Worm (Caenorhabditis elegans) whole organism, dauer: ENCODE results near the gene srbc-45.

ENCODE experiments used
- unc-62 ChIP-seq: sonication (generic microtip); optimal IDR thresholded peaks from 2 replicates; lab custom pipeline; 2017; ENCODE audit warnings: missing biosample characterization, missing genetic modification reagents, missing genetic modification characterization

Gene srbc-45

DNA sequence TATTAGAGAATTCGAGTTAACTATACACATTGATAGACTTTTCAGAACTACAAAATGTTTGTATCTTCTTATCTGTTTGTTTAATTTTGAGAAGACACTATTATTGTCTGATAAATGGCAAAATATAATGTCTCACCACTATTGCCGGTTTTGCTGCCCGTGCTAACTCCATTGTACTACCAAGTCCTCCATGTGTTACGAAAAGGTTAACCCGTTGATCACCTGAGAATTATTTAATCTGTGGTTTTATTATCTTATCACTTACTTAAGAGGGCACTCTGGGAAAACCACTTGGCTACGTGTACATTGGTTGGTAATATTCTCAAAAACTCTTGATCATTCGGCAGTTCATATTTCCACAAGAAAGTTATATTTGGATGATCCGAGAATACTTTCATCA, 7.4 kb upstream of the srbc-45 start:
- no peak for TF ChIP-seq unc-62

DNA sequence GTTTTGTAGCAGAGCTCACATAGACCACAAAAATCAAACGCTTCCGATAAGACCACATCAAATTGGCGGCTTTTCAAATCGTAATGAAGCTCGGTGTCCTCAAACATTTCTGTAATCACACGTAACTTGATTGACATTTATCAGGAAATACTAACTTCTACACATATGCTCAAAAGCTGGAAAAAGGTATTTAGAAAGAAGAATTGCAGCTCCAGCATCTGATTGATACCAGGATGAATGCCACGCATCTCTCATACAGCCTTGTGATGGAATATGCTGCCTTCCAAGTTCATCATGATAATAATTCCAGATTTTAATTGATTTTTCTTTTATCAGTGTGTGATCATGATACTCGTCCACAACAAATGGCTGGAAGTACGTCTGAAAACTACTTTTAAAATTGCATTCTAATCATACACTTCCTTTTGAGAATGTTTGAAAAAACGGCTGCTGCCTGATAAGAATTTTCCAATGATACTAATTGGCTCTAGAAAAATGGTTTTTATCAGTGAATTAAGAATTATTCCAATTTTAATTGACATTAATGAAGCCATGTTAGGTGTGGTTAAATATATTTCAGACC, 6.4 kb upstream of the srbc-45 start:
- no peak for TF ChIP-seq unc-62

DNA sequence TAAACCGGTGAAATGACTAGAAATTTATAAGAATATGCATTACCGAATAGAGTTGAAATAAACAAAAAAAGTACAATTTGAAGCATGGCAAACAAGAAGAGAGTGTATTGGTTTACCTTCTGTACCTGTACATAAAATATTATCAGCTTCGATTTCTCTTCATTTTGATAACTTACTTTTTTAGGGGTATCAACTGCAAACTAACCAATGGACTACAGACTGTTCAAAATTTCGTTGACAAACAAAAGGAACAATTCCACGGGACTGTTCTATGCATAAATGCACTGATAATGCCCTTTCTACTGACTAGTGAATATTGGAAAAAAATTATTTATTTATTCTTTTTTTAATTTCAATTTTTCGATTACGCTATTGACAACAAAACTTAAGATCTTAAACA, 5.4 kb upstream of the srbc-45 start, which contains the start of gene ugt-6:
Gene ugt-6 (minus strand): TSS at position 233 of the 400 bp plus-strand sequence.
- TF ChIP-seq unc-62: no peak

DNA sequence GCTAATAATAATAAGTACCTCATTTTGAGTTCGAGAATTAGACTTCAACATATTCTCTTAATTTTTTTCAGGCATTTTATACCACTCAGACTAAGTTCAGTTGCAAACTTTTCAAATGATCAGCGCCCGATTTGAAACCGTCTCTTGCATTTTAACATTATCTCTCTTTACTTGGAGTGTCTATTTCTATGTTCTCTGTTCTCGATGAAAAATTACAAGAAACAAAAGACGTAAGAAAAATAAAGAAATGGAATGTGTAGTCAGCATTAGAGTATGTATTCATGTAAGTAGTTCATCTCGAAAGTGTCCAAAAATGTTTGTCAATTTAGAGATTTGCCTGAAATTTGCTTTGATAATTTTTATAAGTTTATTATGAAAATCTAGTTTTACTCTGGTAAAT, 3.2 kb upstream of the srbc-45 start, which contains the start of gene ugt-3:
Gene ugt-3 (minus strand): TSS at position 101 of the 400 bp plus-strand sequence.
- TF ChIP-seq unc-62: no peak

DNA sequence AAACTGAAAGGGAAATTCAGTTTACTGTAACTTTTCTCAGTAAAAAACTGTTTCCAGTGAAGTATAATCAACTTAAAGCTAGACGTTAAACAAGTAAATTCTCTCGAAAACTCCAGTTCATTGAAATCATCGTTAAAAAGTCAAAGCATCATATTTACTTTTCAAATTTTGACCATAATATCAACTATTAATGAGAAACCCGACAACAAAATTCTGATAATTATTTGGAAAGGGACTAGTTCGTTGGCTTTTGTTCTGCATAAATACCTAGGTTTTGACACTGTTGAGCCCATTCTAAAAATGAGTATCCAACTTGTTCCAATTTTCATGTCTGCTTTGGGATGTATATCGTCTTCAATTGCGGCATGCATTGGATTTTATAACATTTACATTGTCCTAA, 2.8 kb downstream of the srbc-45 start, which contains the start of gene ZC443.7:
Gene ZC443.7 (plus strand): TSS at position 301 of the 400 bp plus-strand sequence.
- TF ChIP-seq unc-62: no peak

DNA sequence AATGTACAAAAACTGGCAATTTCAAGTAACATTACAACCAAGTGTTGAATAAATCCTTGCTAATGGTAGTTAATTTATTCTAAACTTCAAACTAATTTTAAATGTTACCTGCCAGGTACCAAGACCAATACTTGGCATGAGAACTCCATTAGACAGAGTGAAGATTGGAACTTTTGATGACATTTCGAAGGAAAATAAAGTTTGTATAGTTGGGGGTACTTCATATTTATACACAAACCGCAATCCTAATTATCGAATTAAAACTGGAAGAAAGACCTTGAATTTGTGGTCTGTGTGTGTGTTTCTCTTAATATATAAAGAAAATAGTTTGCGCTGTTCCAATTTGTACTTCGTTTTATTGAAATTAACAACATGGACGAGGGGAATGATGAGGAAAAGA, 6.5 kb downstream of the srbc-45 start, which contains the start of gene ZC443.1:
Gene ZC443.1 (minus strand): TSS at position 205 of the 400 bp plus-strand sequence.
- no peak for TF ChIP-seq unc-62

DNA sequence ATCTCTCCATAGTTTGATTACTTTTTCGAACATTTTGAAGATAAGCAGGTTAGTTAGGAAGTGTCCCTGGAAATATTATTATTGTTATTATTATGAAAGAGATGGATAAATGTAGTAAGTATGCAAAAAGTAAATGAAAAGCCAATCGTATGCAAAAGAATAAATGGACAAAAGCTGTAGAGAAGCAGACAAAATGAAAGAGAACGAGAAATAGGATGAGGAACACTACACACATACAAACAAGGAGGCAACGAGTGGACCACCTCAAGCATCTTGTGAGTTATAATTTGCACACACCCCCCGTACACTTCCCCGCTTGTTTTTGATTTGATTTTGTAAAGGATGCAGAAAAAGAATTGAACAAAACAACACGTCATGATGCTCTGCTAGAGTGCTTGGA, 7.8 kb downstream of the srbc-45 start, which contains the start of gene ZC443.2:
Gene ZC443.2 (minus strand): TSS at position 67 of the 400 bp plus-strand sequence.
- TF ChIP-seq unc-62: no peak

DNA sequence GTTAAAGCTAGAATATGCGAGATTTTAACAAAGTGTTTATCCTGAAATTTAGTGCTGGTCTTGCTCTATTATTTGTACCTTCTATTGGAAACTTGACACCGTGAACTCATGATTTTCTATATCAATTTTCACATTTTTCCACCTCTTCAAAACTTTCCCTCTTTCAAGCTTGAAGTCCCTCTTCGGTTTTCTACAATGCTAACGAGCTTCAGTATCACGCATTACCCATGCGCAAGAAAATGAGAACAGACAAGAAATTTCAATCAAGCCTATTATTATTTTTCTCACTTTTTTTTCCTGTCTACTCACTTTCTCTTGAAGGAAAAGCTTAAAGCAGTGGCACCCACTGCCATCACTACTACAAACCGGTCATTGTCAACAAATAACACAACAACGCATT, 8.4 kb downstream of the srbc-45 start:
- TF ChIP-seq unc-62: no peak

DNA sequence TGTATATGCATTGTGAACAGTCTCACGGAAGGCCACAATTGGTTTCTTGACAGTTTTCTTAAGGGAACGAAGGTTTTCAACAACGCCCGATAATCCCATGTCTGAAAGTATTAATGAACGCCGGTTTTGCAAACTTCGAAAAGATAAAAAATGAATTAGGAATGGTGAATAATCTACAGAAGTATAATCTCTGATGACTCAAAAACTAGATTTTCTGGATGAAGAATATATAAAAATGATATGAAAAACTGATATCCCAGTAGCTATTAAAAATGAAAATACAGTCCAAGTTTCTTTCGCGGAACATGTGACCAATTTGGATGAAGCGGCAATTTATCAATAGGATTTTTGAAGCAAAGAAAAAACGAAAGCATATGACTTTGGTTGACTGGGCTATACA, 10.6 kb downstream of the srbc-45 start, which contains the start of gene ZC443.3:
Gene ZC443.3 (minus strand): TSS at position 101 of the 400 bp plus-strand sequence.
- no peak for TF ChIP-seq unc-62

DNA sequence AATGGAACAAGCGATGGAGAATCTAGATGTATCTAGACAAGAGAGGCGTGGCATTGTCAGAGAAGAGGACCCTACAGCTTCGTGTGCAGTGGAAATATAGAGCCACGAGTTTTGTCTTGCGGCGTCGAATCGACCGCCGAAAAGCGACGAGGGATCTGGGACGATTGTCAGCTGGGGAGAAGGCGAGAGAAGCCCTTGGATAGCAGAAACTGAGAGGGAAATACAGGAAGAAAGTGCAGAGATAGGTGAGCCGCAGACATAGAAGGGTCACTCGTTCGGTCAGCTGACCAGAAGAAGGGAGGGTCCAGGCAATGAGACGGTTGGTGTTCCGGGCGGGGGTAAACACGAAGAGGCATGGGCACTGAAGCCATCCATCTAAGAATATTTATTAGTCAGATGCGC, 11.1 kb downstream of the srbc-45 start:
- no peak for TF ChIP-seq unc-62

DNA sequence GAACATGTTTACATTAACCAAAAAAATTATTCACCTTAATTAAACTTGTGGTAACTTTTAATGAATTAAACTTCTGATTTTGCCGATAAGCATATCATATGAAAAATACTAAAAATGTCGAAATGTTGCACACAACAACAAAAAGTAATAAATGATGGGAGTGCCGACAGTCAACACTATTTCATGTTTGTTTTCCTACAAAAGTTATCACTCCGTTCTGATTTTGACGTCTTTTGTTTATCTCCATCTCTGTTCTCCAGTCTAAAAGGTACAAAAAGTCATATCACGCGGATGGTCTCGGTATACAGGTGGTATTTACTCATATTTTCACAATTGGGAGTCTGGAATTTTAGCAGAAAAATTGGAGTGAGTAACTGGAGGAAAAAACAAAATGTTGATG, 12.0 kb downstream of the srbc-45 start:
- TF ChIP-seq unc-62: no peak

DNA sequence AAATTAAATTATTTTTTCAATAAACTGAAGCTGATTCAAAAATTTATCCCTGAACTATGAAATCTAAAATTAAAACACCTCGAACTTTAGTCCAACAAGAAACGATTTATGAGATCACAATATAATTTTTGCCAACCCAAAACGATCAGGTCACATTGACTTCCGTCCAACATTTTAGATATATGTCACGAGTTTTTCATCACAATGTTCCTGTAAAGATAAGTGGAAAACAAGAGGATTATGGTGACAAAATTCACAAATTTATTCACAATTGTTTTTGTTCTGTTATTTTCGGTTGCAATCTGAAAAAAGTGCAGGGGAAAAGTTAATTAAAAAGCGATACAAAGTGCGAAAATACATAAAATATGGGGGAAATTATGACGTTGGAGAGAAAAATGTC, 13.3 kb downstream of the srbc-45 start:
- TF ChIP-seq unc-62: no peak

DNA sequence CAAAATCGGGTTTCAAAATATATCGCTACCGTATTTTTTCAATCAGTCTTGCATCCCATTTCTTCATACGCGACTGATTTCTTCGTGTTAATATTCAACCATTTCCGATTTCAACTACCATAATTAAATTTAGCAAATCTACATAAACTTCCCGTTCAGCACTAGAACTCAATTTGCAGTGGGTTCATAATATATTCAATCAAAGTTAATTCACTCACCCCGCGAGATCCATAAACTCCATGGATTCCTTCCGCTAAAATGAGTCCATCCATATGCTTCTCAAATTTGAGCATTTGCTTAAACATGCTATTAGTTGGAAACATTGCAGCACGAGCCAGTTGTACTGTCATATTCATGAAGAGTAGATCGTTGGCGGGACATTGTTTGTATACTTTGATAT, 15.1 kb downstream of the srbc-45 start:
- no peak for TF ChIP-seq unc-62

DNA sequence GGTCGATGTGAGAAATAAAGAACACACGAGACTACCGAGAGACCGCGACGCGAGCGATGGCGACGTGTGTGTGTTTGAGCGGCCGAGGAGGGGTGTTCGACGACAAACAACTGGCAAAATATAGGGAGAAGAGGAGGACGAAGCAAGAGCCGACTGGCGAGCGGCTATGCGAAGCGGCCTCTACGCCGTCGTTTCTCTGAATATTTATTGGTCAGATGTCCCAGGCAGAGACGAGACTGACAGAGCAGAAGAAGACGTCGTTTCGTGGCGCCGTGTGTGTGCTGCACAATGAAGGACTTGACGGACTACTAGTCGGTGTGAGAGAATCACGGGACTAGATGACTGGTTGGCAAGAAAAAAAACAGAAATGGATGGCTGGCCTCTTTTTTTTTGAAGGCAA, 15.8 kb downstream of the srbc-45 start:
- TF ChIP-seq unc-62: no peak

DNA sequence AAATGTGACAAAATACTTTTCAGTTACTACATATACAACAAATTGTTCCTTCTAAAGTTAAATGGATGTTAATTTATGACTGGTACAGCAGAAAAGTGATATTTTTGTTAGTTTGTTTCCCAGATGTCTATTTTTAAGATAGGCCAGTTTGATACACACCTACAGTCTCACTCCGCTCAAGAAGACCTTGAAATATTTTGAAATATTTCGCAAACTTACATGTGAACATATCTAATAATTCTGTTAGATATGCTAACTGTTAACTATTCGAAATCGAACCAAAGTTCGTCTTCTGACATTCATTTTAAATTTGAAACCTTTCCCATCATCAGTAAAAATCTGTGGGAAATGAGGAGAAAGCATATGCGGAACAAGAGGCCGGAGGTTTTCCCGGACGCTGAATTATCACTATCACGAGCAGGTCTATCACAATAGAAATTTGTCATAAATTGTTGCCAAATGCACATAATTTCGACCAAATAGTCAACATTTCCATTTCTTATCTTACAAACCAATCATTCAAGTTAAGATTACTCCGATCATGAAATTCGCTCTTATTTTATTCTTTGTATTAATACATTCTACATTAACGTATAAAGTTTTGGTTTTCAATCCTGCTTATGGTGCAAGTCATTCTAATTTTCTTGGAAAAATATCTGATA, 16.5 kb downstream of the srbc-45 start, which contains the start of the genes ZC443.4 and ugt-18:
Gene ZC443.4 (minus strand): TSS at position 95 of the 662 bp plus-strand sequence.
Gene ugt-18 (plus strand): TSS at position 469 of the 662 bp plus-strand sequence.
- TF ChIP-seq unc-62: no peak

DNA sequence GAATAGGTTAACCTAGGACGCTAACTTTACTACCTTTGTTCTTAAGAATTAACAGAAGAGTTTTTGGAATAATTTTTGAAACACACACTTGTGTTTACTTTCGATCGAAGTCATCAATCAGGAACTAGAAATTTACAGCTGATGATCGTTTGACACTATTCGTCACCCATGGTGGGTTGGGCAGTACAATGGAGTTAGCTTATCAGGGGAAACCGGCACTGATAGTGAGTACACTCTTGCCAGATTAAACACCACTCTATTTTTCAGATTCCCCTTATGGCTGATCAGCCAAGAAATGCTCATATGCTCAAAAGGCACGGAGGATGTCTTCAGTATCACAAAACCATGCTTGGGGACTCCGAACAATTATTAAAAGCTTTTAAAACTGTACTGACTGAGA, 18.7 kb downstream of the srbc-45 start:
- TF ChIP-seq unc-62: no peak

DNA sequence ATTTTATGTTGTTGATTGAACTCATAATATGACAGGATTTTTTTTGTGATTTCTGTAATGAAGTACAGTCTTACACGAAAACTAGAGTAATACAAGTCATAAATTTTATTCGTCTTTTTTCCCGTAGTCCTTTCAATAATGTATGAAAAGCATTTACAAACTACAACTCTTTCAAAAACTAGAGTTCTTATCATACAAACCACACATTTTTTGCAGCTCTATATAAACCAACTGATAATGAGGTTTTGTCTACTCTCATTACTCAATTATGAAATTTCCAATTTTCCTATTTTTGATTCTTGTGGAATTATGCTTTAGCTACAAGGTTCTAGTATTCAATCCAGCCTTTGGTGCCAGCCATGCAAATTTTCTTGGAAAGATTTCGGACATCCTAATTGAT, 21.4 kb downstream of the srbc-45 start, which contains the start of gene ugt-16:
Gene ugt-16 (plus strand): TSS at position 248 of the 400 bp plus-strand sequence.
- TF ChIP-seq unc-62: no peak

DNA sequence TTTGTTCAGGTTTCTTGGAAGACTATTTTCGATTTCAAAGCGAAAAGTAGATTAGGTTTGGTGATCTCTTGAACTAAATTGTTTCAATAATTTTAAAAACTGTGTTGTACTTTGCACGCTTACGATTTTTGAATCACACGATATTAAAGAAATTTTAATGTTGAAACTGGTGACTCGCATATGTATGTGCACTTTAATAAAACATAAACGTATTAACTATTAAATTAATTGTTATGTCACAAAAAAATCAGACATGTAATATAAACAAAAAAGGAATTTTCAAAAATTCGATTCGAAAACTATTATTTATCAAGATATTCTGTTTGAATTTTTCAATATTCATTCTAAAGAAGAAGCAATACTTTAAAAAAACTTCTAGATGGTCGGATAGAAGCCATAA, 23.8 kb downstream of the srbc-45 start, which contains the start of gene ugt-15:
Gene ugt-15 (plus strand): TSS at position 301 of the 400 bp plus-strand sequence.
- TF ChIP-seq unc-62: no peak
